Fruit fly (Drosophila melanogaster): ENCODE measurements around the gene CG34296.

The CG34296 gene

DNA sequence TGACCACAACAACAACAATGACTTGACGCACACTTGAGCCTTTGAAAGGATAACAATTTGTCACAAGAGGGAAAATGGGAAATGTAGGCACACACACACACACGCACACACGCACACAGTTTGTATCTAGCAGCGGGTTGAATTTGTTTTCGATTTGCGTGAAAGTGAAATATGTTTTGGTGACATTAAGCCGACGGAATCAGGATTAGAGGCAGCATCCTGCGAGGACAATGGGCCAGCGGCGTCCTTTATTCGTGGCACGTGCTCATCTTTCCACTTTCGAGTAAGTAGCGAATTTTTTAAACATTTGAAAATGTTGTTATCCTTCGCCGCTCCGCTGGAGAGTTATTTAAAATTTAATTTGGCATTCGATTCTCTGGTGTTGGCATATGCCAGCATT is 15.1 kb upstream of the CG34296 start:
- TF ChIP-seq rn (GFP tag; IDR thresholded peaks at IDR 0.05), result no peak
- TF ChIP-seq fd96Ca (GFP tag; IDR thresholded peaks at IDR 0.05), result no peak
- no peak for TF ChIP-seq CG10348 (GFP tag; IDR thresholded peaks at IDR 0.05)
- no peak for TF ChIP-seq CG17806 (tag; optimal IDR thresholded peaks at IDR 0.05)
- no peak for TF ChIP-seq Ets98B (GFP tag; IDR thresholded peaks at IDR 0.05)
- no peak for TF ChIP-seq CG12605 (GFP tag; IDR thresholded peaks at IDR 0.05)
- TF ChIP-seq CG14655 (GFP tag; optimal IDR thresholded peaks at IDR 0.05), result no peak
- no peak for TF ChIP-seq CG8301 (tag; optimal IDR thresholded peaks at IDR 0.05)

DNA sequence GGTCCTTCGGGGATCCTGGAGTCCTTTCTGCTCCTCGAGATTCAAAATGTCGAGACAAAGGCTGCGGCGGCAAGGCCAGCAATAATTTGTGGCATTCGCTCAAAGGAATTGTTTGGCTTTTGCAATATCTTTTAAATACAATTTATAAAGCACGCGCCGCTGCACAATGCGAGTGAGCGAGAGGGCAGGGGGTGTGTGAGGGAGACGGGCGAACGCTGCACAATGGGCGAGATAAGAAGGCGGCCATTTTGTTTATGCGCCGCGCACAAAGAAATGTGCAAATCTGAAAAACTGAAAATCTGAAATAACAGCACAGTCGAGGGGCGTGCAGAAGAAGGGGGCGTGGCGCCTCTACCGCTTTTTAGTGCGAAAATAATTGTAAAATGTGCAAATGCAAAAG is 14.0 kb upstream of the CG34296 start:
- TF ChIP-seq Snoo (tag; optimal IDR thresholded peaks at IDR 0.05), result no peak
- TF ChIP-seq Pif1B (GFP tag; optimal IDR thresholded peaks at IDR 0.05), result no peak
- TF ChIP-seq CG34367 (tag; optimal IDR thresholded peaks at IDR 0.05), result no peak
- no peak for TF ChIP-seq Ets98B (GFP tag; IDR thresholded peaks at IDR 0.05)
- no peak for TF ChIP-seq CG17806 (tag; optimal IDR thresholded peaks at IDR 0.05)

DNA sequence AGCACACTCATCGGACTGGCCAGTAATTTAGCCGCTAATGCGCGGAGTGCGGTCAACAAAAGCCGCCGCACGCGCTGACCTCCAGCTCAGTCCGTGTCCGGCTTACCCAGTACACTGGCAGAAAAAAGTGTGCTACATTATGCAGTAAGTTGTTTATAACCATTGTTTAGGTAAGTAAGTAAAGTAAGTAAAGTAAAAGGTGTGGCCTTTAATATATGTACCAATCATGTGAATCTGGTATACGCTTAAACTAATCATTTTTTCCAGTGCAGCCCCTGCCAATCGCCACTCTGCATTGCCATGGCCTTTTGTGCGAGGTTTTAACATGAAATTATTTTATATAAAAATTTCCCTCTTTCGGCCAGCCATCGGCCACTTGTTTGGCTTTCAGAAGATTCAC is 10.9 kb upstream of the CG34296 start:
- no peak for TF ChIP-seq fd96Ca (GFP tag; IDR thresholded peaks at IDR 0.05)
- no peak for TF ChIP-seq CG8159 (tag; optimal IDR thresholded peaks at IDR 0.05)
- TF ChIP-seq CG34367 (tag; optimal IDR thresholded peaks at IDR 0.05), result no peak
- no peak for TF ChIP-seq Snoo (tag; optimal IDR thresholded peaks at IDR 0.05)
- no peak for TF ChIP-seq CG17806 (tag; optimal IDR thresholded peaks at IDR 0.05)
- no peak for TF ChIP-seq CG14655 (GFP tag; optimal IDR thresholded peaks at IDR 0.05)
- no peak for TF ChIP-seq CG12605 (GFP tag; IDR thresholded peaks at IDR 0.05)
- no peak for TF ChIP-seq gl (tag; optimal IDR thresholded peaks at IDR 0.05)
- TF ChIP-seq Pif1B (GFP tag; optimal IDR thresholded peaks at IDR 0.05), result no peak

DNA sequence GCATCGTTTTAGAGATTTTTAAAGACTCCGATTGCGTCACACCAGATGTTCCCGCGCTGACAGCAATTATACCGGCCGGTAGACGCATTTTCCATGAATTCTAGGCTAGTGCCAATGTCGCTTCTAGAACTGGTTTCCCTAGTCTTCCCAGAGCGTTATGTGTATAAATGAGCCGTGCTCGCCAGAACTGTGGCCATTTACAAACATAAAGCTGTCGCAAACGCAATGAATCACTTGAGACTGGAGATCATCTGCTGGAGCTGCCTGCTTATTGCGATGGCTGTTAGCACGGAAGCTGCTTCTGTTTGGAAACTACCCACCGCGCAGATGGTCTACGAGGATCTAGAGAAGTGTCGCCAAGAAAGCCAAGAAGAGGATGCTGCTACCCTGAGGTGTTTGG is 8.0 kb upstream of the CG34296 start, which contains the start of gene Obp99d:
Obp99d (plus strand) TSS at position 192 of the 400 bp plus-strand sequence.
- TF ChIP-seq EcR (GFP tag; optimal IDR thresholded peaks at IDR 0.05) (no peak), Snoo (tag; optimal IDR thresholded peaks at IDR 0.05) (no peak), CG13204 (GFP tag; optimal IDR thresholded peaks at IDR 0.05) (no peak), CG14655 (GFP tag; optimal IDR thresholded peaks at IDR 0.05) (no peak), CG8301 (tag; optimal IDR thresholded peaks at IDR 0.05) (no peak), CG17806 (tag; optimal IDR thresholded peaks at IDR 0.05) (no peak), CG32121 (GFP tag; IDR thresholded peaks at IDR 0.05) (no peak), CG15710 (tag; optimal IDR thresholded peaks at IDR 0.05) (no peak), Ets98B (GFP tag; IDR thresholded peaks at IDR 0.05) (no peak), D1 (tag; optimal IDR thresholded peaks at IDR 0.05) (no peak), CG4496 (GFP tag; IDR thresholded peaks at IDR 0.05) (no peak), CG8159 (tag; optimal IDR thresholded peaks at IDR 0.05) (no peak), rn (GFP tag; IDR thresholded peaks at IDR 0.05) (no peak), CG10348 (GFP tag; IDR thresholded peaks at IDR 0.05) (no peak), fd96Ca (GFP tag; IDR thresholded peaks at IDR 0.05) (no peak), Pif1B (GFP tag; optimal IDR thresholded peaks at IDR 0.05) (no peak), gl (tag; optimal IDR thresholded peaks at IDR 0.05) (no peak), CG12605 (GFP tag; IDR thresholded peaks at IDR 0.05) (no peak), Pif1A (GFP tag; optimal IDR thresholded peaks at IDR 0.05) (no peak), CG9948 (tag; optimal IDR thresholded peaks at IDR 0.05) (no peak)

DNA sequence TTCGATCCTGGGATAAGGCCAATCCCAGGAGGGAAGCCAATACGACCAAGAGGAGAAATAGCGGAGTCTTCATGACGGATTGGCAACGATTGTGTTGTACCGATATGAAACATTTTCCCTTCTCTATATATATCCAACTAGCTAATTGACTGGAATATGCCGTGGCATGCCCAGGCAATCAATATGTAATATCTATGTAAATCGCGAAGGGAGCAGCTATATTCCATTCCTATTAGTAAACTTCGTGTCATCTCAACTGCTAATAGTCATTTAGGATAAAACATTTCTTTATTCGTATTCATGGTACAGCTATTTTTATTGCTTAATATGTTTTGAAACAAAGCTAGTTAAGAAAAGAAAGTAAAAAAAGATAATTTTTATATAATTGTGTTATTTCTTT is 7.1 kb upstream of the CG34296 start, which contains the start of gene Dup99B:
Dup99B (minus strand) TSS at position 101 of the 400 bp plus-strand sequence.
- TF ChIP-seq CG4496 (GFP tag; IDR thresholded peaks at IDR 0.05) (no peak), CG32121 (GFP tag; IDR thresholded peaks at IDR 0.05) (no peak), CG13204 (GFP tag; optimal IDR thresholded peaks at IDR 0.05) (no peak), EcR (GFP tag; optimal IDR thresholded peaks at IDR 0.05) (no peak), CG10348 (GFP tag; IDR thresholded peaks at IDR 0.05) (no peak), CG9948 (tag; optimal IDR thresholded peaks at IDR 0.05) (no peak), D1 (tag; optimal IDR thresholded peaks at IDR 0.05) (no peak), CG34367 (tag; optimal IDR thresholded peaks at IDR 0.05) (no peak), Ets98B (GFP tag; IDR thresholded peaks at IDR 0.05) (no peak), Snoo (tag; optimal IDR thresholded peaks at IDR 0.05) (no peak), gl (tag; optimal IDR thresholded peaks at IDR 0.05) (no peak)

DNA sequence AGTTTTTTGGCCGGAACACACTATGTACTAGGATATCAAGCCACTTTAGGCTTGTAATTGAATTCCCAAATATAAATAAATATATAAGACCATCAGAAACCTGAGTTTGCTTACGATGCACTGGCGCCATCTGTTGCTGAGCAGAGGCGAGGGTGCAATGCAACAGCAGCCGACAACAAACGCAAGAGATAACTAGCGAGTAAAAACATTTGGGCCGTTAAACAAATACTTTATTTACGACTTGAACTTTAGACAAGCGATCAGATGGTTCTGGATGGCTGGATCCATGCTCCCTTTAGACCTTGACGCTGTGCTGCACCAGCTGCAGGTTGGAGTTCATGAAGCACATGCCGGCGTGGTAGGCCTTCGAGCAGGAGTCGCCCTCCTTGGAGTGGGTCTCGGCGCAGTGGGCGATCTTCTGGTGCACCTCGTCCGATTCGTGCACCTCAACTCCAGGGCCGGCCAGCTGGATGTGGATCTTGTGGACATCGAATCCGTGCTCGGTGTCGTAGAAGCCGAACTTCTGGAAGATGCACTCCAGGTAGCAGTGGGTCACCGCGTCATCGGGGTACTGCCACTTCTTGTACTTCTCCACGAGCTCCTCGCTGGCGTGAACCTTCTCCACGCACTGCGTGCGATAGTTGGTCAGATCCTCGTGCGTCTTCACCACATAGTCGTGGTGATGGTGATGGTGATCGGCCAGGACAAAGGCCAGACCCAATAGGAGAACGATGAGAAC is 6.1 kb upstream of the CG34296 start:
- TF ChIP-seq CG14655 (GFP tag; optimal IDR thresholded peaks at IDR 0.05) (no peak), fd96Ca (GFP tag; IDR thresholded peaks at IDR 0.05) (no peak), CG34367 (tag; optimal IDR thresholded peaks at IDR 0.05) (no peak), CG17806 (tag; optimal IDR thresholded peaks at IDR 0.05) (no peak), Pif1B (GFP tag; optimal IDR thresholded peaks at IDR 0.05) (no peak), Pif1A (GFP tag; optimal IDR thresholded peaks at IDR 0.05) (no peak), CG8159 (tag; optimal IDR thresholded peaks at IDR 0.05) (no peak), CG15710 (tag; optimal IDR thresholded peaks at IDR 0.05) (no peak), gl (tag; optimal IDR thresholded peaks at IDR 0.05) (no peak), CG32121 (GFP tag; IDR thresholded peaks at IDR 0.05) (no peak), D1 (tag; optimal IDR thresholded peaks at IDR 0.05) (no peak), CG4496 (GFP tag; IDR thresholded peaks at IDR 0.05) (no peak), CG13204 (GFP tag; optimal IDR thresholded peaks at IDR 0.05) (no peak)
